Worm (Caenorhabditis elegans): ENCODE measurements around the gene ttr-10.

Gene ttr-10

DNA sequence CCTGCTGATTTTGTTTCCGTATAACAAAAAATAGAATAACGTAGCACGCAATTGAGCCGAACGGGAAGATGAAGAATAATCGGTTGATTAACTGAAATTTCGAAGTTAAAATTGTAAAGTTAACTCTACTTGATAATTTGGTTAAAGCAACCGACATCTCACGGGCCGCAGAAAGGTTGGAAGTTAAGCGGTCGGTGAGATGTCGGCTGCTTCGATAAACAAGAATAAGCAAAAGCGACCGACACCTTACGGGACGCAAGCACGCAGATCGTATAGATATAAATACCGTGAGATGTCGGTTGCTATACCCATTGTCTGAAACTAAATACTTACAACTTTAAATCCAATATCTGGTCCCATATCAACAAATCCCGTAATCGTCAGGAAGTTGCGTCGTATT lies 41.4 kb upstream of the ttr-10 start:
- TF ChIP-seq nhr-111 (GFP tag; optimal IDR thresholded peaks at IDR 0.05): no peak
- no peak for TF ChIP-seq mdl-1 (tag; optimal IDR thresholded peaks at IDR 0.05)
- no peak for TF ChIP-seq zip-11 (GFP tag; IDR thresholded peaks at IDR 0.05)
- TF ChIP-seq ztf-11 (tag; optimal IDR thresholded peaks at IDR 0.05): no peak
- TF ChIP-seq nhr-76 (tag; optimal IDR thresholded peaks at IDR 0.05): no peak
- no peak for TF ChIP-seq dmd-8 (GFP tag; IDR thresholded peaks at IDR 0.05)
- no peak for TF ChIP-seq F10B5.3 (tag; optimal IDR thresholded peaks at IDR 0.05)
- TF ChIP-seq lim-7 (GFP tag; IDR thresholded peaks at IDR 0.05): no peak
- TF ChIP-seq ces-1 (GFP tag; optimal IDR thresholded peaks at IDR 0.05): no peak
- no peak for TF ChIP-seq mep-1 (tag; optimal IDR thresholded peaks at IDR 0.05)
- no peak for TF ChIP-seq T20F7.1 (GFP tag; optimal IDR thresholded peaks at IDR 0.05)
- no peak for TF ChIP-seq nhr-48 (tag; optimal IDR thresholded peaks at IDR 0.05)

- TF ChIP-seq nhr-25 (tag; optimal IDR thresholded peaks at IDR 0.05; ENCODE audit: borderline replicate concordance, insufficient read depth) (no peak), fkh-10 (GFP tag; optimal IDR thresholded peaks at IDR 0.05) (peak; percentile 15)
These were observed 36.7 kb upstream of the ttr-10 start, which contains the start of gene C50E3.6 for ce11 chrV:7590454-7590853. TSS of gene C50E3.6 (minus strand) at chrV:7590554.

- TF ChIP-seq nhr-28 (tag; optimal IDR thresholded peaks at IDR 0.05): peak; percentile 37
- TF ChIP-seq ceh-82 (tag; optimal IDR thresholded peaks at IDR 0.05): no peak
- peak; percentile 43 for TF ChIP-seq dpl-1 (GFP tag; optimal IDR thresholded peaks at IDR 0.05)
- no peak for TF ChIP-seq ZK546.5 (tag; optimal IDR thresholded peaks at IDR 0.05)
- peak; percentile 97 for TF ChIP-seq lin-38 (GFP tag; IDR thresholded peaks at IDR 0.05)
- TF ChIP-seq spr-3 (GFP tag; optimal IDR thresholded peaks at IDR 0.05): no peak
- TF ChIP-seq nhr-11 (tag; optimal IDR thresholded peaks at IDR 0.05): no peak
- no peak for TF ChIP-seq madf-9 (GFP tag; conservative IDR thresholded peaks at IDR 0.05)
- TF ChIP-seq dmd-9 (GFP tag; IDR thresholded peaks at IDR 0.05): no peak
- TF ChIP-seq R02D3.7 (tag; optimal IDR thresholded peaks at IDR 0.05): no peak
- no peak for TF ChIP-seq T26A8.4 (GFP tag; IDR thresholded peaks at IDR 0.05)
- no peak for TF ChIP-seq lir-3 (tag; optimal IDR thresholded peaks at IDR 0.05)
- TF ChIP-seq egl-43 (GFP tag; IDR thresholded peaks at IDR 0.05): no peak
- TF ChIP-seq nhr-111 (GFP tag; optimal IDR thresholded peaks at IDR 0.05): no peak
- TF ChIP-seq F10B5.3 (tag; optimal IDR thresholded peaks at IDR 0.05): no peak
- TF ChIP-seq F44E2.7 (GFP tag; IDR thresholded peaks at IDR 0.05): no peak
- TF ChIP-seq nhr-10 (tag; optimal IDR thresholded peaks at IDR 0.05): no peak
- TF ChIP-seq vab-7 (GFP tag; IDR thresholded peaks at IDR 0.05): no peak
- peak in 1 of 2 experiments; percentile 71 for TF ChIP-seq lsy-2 (tag; optimal IDR thresholded peaks at IDR 0.05)
- no peak for TF ChIP-seq daf-19 (GFP tag; conservative IDR thresholded peaks at IDR 0.05)
- no peak for TF ChIP-seq saeg-2 (GFP tag; IDR thresholded peaks at IDR 0.05)
- TF ChIP-seq mep-1 (tag; optimal IDR thresholded peaks at IDR 0.05): peak; percentile 24
- no peak for TF ChIP-seq daf-8 (GFP tag; IDR thresholded peaks at IDR 0.05)
- TF ChIP-seq lin-1 (GFP tag; IDR thresholded peaks at IDR 0.05): no peak
- no peak for TF ChIP-seq unc-130 (GFP tag; optimal IDR thresholded peaks at IDR 0.05)
- TF ChIP-seq nhr-48 (tag; optimal IDR thresholded peaks at IDR 0.05): no peak
- no peak for TF ChIP-seq ces-1 (GFP tag; optimal IDR thresholded peaks at IDR 0.05)
- TF ChIP-seq fkh-10 (GFP tag; optimal IDR thresholded peaks at IDR 0.05): no peak
- TF ChIP-seq daf-16 (GFP tag; optimal IDR thresholded peaks at IDR 0.05): no peak
- TF ChIP-seq daf-16 (tag; optimal IDR thresholded peaks at IDR 0.05): no peak
- TF ChIP-seq mxl-2 (GFP tag; conservative IDR thresholded peaks at IDR 0.05): no peak
- TF ChIP-seq egl-27 (tag; optimal IDR thresholded peaks at IDR 0.05): no peak
- no peak for TF ChIP-seq duxl-1 (tag; optimal IDR thresholded peaks at IDR 0.05; ENCODE audit: poor library complexity)
- TF ChIP-seq mes-2 (tag; optimal IDR thresholded peaks at IDR 0.05; ENCODE audit: poor library complexity, severe bottlenecking): peak; percentile 73
- TF ChIP-seq fos-1 (tag; optimal IDR thresholded peaks at IDR 0.05): no peak
- TF ChIP-seq ceh-44 (GFP tag; IDR thresholded peaks at IDR 0.05): no peak
- TF ChIP-seq zip-2 (tag; optimal IDR thresholded peaks at IDR 0.05): no peak
- no peak for TF ChIP-seq ctbp-1 (GFP tag; IDR thresholded peaks at IDR 0.05)
- no peak for TF ChIP-seq ama-1 (optimal IDR thresholded peaks at IDR 0.05)
- no peak for TF ChIP-seq attf-4 (tag; optimal IDR thresholded peaks at IDR 0.05)
- no peak for TF ChIP-seq php-3 (GFP tag; IDR thresholded peaks at IDR 0.05)
These were observed 33.9 kb upstream of the ttr-10 start, which contains the start of the genes F19F10.11 and C50E3.5 for ce11 chrV:7587637-7588036. TSS of gene F19F10.11 (minus strand) at chrV:7587704. TSS of gene C50E3.5 (plus strand) at chrV:7587996.

All from whole organism, L4 larva.